Fruit fly (Drosophila melanogaster) whole organism, embryonic: Measurements from ENCODE around the gene HisCl1.

Experiments
- Abd-B ChIP-seq: fragments of 200-800 bp; sonication (Bioruptor generic); optimal IDR thresholded peaks from 2 replicates; lab custom pipeline; 2018; ENCODE audit warnings: missing biosample characterization, mild to moderate bottlenecking, missing genetic modification characterization, moderate library complexity
- Ada2b ChIP-seq: fragments of 200-800 bp; sonication (Bioruptor generic); IDR thresholded peaks from 2 replicates; pipeline ENCODE4 v1.3.6; 2022; ENCODE audit warnings: missing biosample characterization, missing genetic modification characterization
- CG11398 ChIP-seq: fragments of 200-800 bp; sonication (Bioruptor generic); optimal IDR thresholded peaks from 2 replicates; lab custom pipeline; 2016; ENCODE audit warnings: missing biosample characterization, missing genetic modification characterization
- CG12071 ChIP-seq: fragments of 200-800 bp; sonication (Bioruptor generic); optimal IDR thresholded peaks from 3 replicates; lab custom pipeline; 2018; ENCODE audit warnings: missing biosample characterization, mild to moderate bottlenecking, missing genetic modification characterization
- CG12391 ChIP-seq: fragments of 200-800 bp; sonication (Bioruptor generic); optimal IDR thresholded peaks from 3 replicates; lab custom pipeline; 2018; ENCODE audit warnings: missing biosample characterization, mild to moderate bottlenecking, missing genetic modification characterization, moderate library complexity
- CG13296 ChIP-seq: fragments of 200-800 bp; sonication (Bioruptor generic); optimal IDR thresholded peaks from 3 replicates; lab custom pipeline; 2018; ENCODE audit warnings: missing biosample characterization, mild to moderate bottlenecking, missing genetic modification characterization
- CG14860 ChIP-seq: fragments of 200-800 bp; sonication (Bioruptor generic); IDR thresholded peaks from 3 replicates; pipeline ENCODE4 v1.3.6; 2022; ENCODE audit warnings: missing biosample characterization, missing genetic modification characterization; ENCODE audit not compliant: partially characterized antibody
- CG14965 ChIP-seq: fragments of 200-800 bp; sonication (Bioruptor generic); optimal IDR thresholded peaks from 2 replicates; lab custom pipeline; 2016; ENCODE audit warnings: missing biosample characterization, missing genetic modification characterization, borderline replicate concordance
- CG15601 ChIP-seq: fragments of 200-800 bp; sonication (Bioruptor generic); optimal IDR thresholded peaks from 3 replicates; lab custom pipeline; 2019; ENCODE audit warnings: missing biosample characterization, mild to moderate bottlenecking, missing genetic modification characterization, moderate library complexity
- CG16813 ChIP-seq: fragments of 200-800 bp; sonication (Bioruptor generic); IDR thresholded peaks from 3 replicates; pipeline ENCODE4 v1.3.6; 2022; ENCODE audit warnings: missing biosample characterization, missing genetic modification characterization; ENCODE audit not compliant: partially characterized antibody
- CG17359 ChIP-seq: fragments of 200-800 bp; sonication (Bioruptor generic); optimal IDR thresholded peaks from 3 replicates; lab custom pipeline; 2018; ENCODE audit warnings: missing biosample characterization, mild to moderate bottlenecking, missing genetic modification characterization, moderate library complexity
- CG1832 ChIP-seq: fragments of 200-800 bp; sonication (Bioruptor generic); optimal IDR thresholded peaks from 2 replicates; lab custom pipeline; 2017; ENCODE audit warnings: missing biosample characterization, mild to moderate bottlenecking, missing genetic modification characterization, inconsistent platforms
- CG18599 ChIP-seq: fragments of 200-800 bp; sonication (Bioruptor generic); optimal IDR thresholded peaks from 3 replicates; lab custom pipeline; 2017; ENCODE audit warnings: missing biosample characterization, missing genetic modification characterization, mild to moderate bottlenecking, moderate library complexity, missing genetic modification reagents
- CG18619 ChIP-seq: fragments of 200-800 bp; sonication (Bioruptor generic); optimal IDR thresholded peaks from 3 replicates; lab custom pipeline; 2017; ENCODE audit warnings: missing biosample characterization, mild to moderate bottlenecking, missing genetic modification characterization
- CG18764 ChIP-seq: fragments of 200-800 bp; sonication (Bioruptor generic); optimal IDR thresholded peaks from 3 replicates; lab custom pipeline; 2016; ENCODE audit warnings: missing biosample characterization, missing genetic modification characterization
- CG32767 ChIP-seq: fragments of 200-800 bp; sonication (Bioruptor generic); IDR thresholded peaks from 2 replicates; pipeline ENCODE4 v1.3.6; 2022; ENCODE audit warnings: missing biosample characterization, missing genetic modification characterization
- CG6765 ChIP-seq: fragments of 200-800 bp; sonication (Bioruptor generic); optimal IDR thresholded peaks from 3 replicates; lab custom pipeline; 2017; ENCODE audit warnings: missing biosample characterization, mild to moderate bottlenecking, missing genetic modification characterization
- CG7928 ChIP-seq: fragments of 200-800 bp; sonication (Bioruptor generic); optimal IDR thresholded peaks from 2 replicates; lab custom pipeline; 2017; ENCODE audit warnings: missing biosample characterization, mild to moderate bottlenecking, missing genetic modification characterization
- CG9437 ChIP-seq: fragments of 200-800 bp; sonication (Bioruptor generic); optimal IDR thresholded peaks from 2 replicates; lab custom pipeline; 2018; ENCODE audit warnings: missing biosample characterization, mild to moderate bottlenecking, missing genetic modification characterization
- Drgx ChIP-seq: fragments of 200-800 bp; sonication (Bioruptor generic); IDR thresholded peaks from 2 replicates; pipeline ENCODE4 v1.3.6; 2022; ENCODE audit warnings: missing biosample characterization, missing genetic modification characterization
- E2f1 ChIP-seq: fragments of 200-800 bp; sonication (Bioruptor generic); IDR thresholded peaks from 2 replicates; pipeline ENCODE4 v1.3.6; 2022; ENCODE audit warnings: missing biosample characterization, missing genetic modification characterization
- Fer1 ChIP-seq: fragments of 200-800 bp; sonication (Bioruptor generic); optimal IDR thresholded peaks from 2 replicates; lab custom pipeline; 2017; ENCODE audit warnings: missing biosample characterization, mild to moderate bottlenecking, missing genetic modification characterization
- Fer2 ChIP-seq: fragments of 200-800 bp; sonication (Bioruptor generic); optimal IDR thresholded peaks from 2 replicates; lab custom pipeline; 2018; ENCODE audit warnings: missing biosample characterization, mild to moderate bottlenecking, missing genetic modification characterization, moderate library complexity
- Fer3 ChIP-seq: fragments of 200-800 bp; sonication (Bioruptor generic); optimal IDR thresholded peaks from 2 replicates; lab custom pipeline; 2018; ENCODE audit warnings: missing biosample characterization, mild to moderate bottlenecking, missing genetic modification characterization, moderate library complexity
- Hsf ChIP-seq: fragments of 200-800 bp; sonication (Bioruptor generic); optimal IDR thresholded peaks from 3 replicates; lab custom pipeline; 2016; ENCODE audit warnings: missing biosample characterization, missing genetic modification characterization
- Meics ChIP-seq: fragments of 200-800 bp; sonication (Bioruptor generic); optimal IDR thresholded peaks from 2 replicates; lab custom pipeline; 2017; ENCODE audit warnings: missing biosample characterization, mild to moderate bottlenecking, missing genetic modification characterization
- NC2α ChIP-seq: fragments of 200-800 bp; sonication (Bioruptor generic); optimal IDR thresholded peaks from 2 replicates; lab custom pipeline; 2016; ENCODE audit warnings: missing biosample characterization, missing genetic modification characterization
- NC2β ChIP-seq: fragments of 200-800 bp; sonication (Bioruptor generic); optimal IDR thresholded peaks from 2 replicates; lab custom pipeline; 2016; ENCODE audit warnings: missing biosample characterization, missing genetic modification characterization
- Nf-YC ChIP-seq: fragments of 200-800 bp; optimal IDR thresholded peaks from 3 replicates; lab custom pipeline; 2019; ENCODE audit warnings: missing biosample characterization, mild to moderate bottlenecking, missing genetic modification characterization, moderate library complexity
- Optix ChIP-seq: fragments of 200-800 bp; sonication (Bioruptor generic); IDR thresholded peaks from 3 replicates; pipeline ENCODE4 v1.3.6; 2022; ENCODE audit warnings: missing biosample characterization, missing genetic modification characterization
- Ptx1 ChIP-seq: fragments of 200-800 bp; sonication (Bioruptor generic); IDR thresholded peaks from 2 replicates; pipeline ENCODE4 v1.3.6; 2022; ENCODE audit warnings: missing biosample characterization, missing genetic modification characterization
- dati ChIP-seq: fragments of 200-800 bp; sonication (Bioruptor generic); IDR thresholded peaks from 2 replicates; pipeline ENCODE4 v1.3.6; 2022; ENCODE audit warnings: missing biosample characterization, missing genetic modification characterization
- dimm ChIP-seq: fragments of 200-800 bp; sonication (Bioruptor generic); IDR thresholded peaks from 2 replicates; pipeline ENCODE4 v1.3.6; 2022; ENCODE audit warnings: missing biosample characterization, missing genetic modification characterization
- dmrt11E ChIP-seq: fragments of 200-800 bp; sonication (Bioruptor generic); optimal IDR thresholded peaks from 3 replicates; lab custom pipeline; 2018; ENCODE audit warnings: missing biosample characterization, mild to moderate bottlenecking, missing genetic modification characterization, moderate library complexity
- dmrt99B ChIP-seq: fragments of 200-800 bp; sonication (Bioruptor generic); optimal IDR thresholded peaks from 2 replicates; lab custom pipeline; 2018; ENCODE audit warnings: missing biosample characterization, mild to moderate bottlenecking, missing genetic modification characterization, moderate library complexity
- dysf ChIP-seq: fragments of 200-800 bp; sonication (Bioruptor generic); IDR thresholded peaks from 3 replicates; pipeline ENCODE4 v1.3.6; 2022; ENCODE audit warnings: missing biosample characterization, missing genetic modification characterization
- emc ChIP-seq: fragments of 200-800 bp; sonication (Bioruptor generic); optimal IDR thresholded peaks from 2 replicates; lab custom pipeline; 2016; ENCODE audit warnings: missing biosample characterization, missing genetic modification characterization
- ewg ChIP-seq: fragments of 200-800 bp; sonication (Bioruptor generic); optimal IDR thresholded peaks from 3 replicates; lab custom pipeline; 2017; ENCODE audit warnings: mild to moderate bottlenecking, missing biosample characterization, missing genetic modification reagents, missing genetic modification characterization
- gsb ChIP-seq: fragments of 200-800 bp; sonication (Bioruptor generic); IDR thresholded peaks from 2 replicates; pipeline ENCODE4 v1.3.6; 2022; ENCODE audit warnings: missing biosample characterization, missing genetic modification characterization
- jumu ChIP-seq: fragments of 200-800 bp; sonication (Bioruptor generic); optimal IDR thresholded peaks from 3 replicates; lab custom pipeline; 2016; ENCODE audit warnings: missing biosample characterization, missing genetic modification characterization
- p53 ChIP-seq: fragments of 200-800 bp; sonication (Bioruptor generic); optimal IDR thresholded peaks from 2 replicates; lab custom pipeline; 2016; ENCODE audit warnings: missing biosample characterization, missing genetic modification characterization
- phol ChIP-seq: fragments of 200-800 bp; sonication (Bioruptor generic); optimal IDR thresholded peaks from 3 replicates; lab custom pipeline; 2018; ENCODE audit warnings: missing biosample characterization, mild to moderate bottlenecking, missing genetic modification characterization, moderate library complexity
- run ChIP-seq: fragments of 200-800 bp; sonication (Bioruptor generic); optimal IDR thresholded peaks from 3 replicates; lab custom pipeline; 2018; ENCODE audit warnings: missing biosample characterization, mild to moderate bottlenecking, missing genetic modification characterization
- scrt ChIP-seq: fragments of 200-800 bp; sonication (Bioruptor generic); optimal IDR thresholded peaks from 2 replicates; lab custom pipeline; 2018; ENCODE audit warnings: missing biosample characterization, mild to moderate bottlenecking, missing genetic modification characterization, moderate library complexity
- sd ChIP-seq: fragments of 200-800 bp; sonication (Bioruptor generic); optimal IDR thresholded peaks from 3 replicates; lab custom pipeline; 2018; ENCODE audit warnings: missing biosample characterization, mild to moderate bottlenecking, missing genetic modification characterization, moderate library complexity
- seq ChIP-seq: fragments of 200-800 bp; sonication (Bioruptor generic); IDR thresholded peaks from 2 replicates; pipeline ENCODE4 v1.3.6; 2022; ENCODE audit warnings: missing biosample characterization, missing genetic modification characterization
- sim ChIP-seq: fragments of 200-800 bp; sonication (Bioruptor generic); IDR thresholded peaks from 2 replicates; pipeline ENCODE4 v1.3.6; 2022; ENCODE audit warnings: missing biosample characterization, missing genetic modification characterization
- usp ChIP-seq: fragments of >200 bp; optimal IDR thresholded peaks from 2 replicates; lab custom pipeline; 2017; ENCODE audit warnings: missing biosample characterization, missing genetic modification characterization
- wek ChIP-seq: fragments of 200-800 bp; sonication (Bioruptor generic); optimal IDR thresholded peaks from 3 replicates; lab custom pipeline; 2018; ENCODE audit warnings: missing biosample characterization, mild to moderate bottlenecking, missing genetic modification characterization, moderate library complexity
- zfh1 ChIP-seq: fragments of 200-800 bp; sonication (Bioruptor generic); IDR thresholded peaks from 3 replicates; pipeline ENCODE4 v1.3.6; 2022; ENCODE audit warnings: missing biosample characterization, missing genetic modification characterization

The HisCl1 gene

dm6 chr3R:11806753-11807152, 19.8 kb downstream of the HisCl1 start (continued):
- TF ChIP-seq CG18764 (GFP tag; lab: Kevin White, UChicago) (no peak), Hsf (GFP tag; lab: Kevin White, UChicago) (peak; percentile 20), run (tag; lab: Kevin White, UChicago) (no peak), dmrt11E (tag; lab: Kevin White, UChicago) (peak; percentile 14), Fer3 (tag; lab: Kevin White, UChicago) (peak; percentile 28), Meics (GFP tag; lab: Kevin White, UChicago) (peak; percentile 10), CG1832 (GFP tag; lab: Kevin White, UChicago) (no peak), dysf (GFP tag; lab: Robert Waterston, UW) (peak; percentile 61; the same call in 2 of the 3 replicates), CG17359 (peak; percentile 27), Ada2b (peak; percentile 62), emc (no peak), CG6765 (GFP tag; lab: Kevin White, UChicago) (no peak), CG13296 (GFP tag; lab: Kevin White, UChicago) (no peak), CG14965 (GFP tag; lab: Kevin White, UChicago) (no peak), dmrt99B (tag; lab: Kevin White, UChicago) (peak; percentile 54), dimm (GFP tag; lab: Robert Waterston, UW) (no peak), Optix (0 out of 3 replicates have a peak, but pooled peaks have one; percentile 16), dati (GFP tag; lab: Robert Waterston, UW) (0 out of 2 replicates have a peak, but pooled peaks have one; percentile 44), Nf-YC (tag; lab: Kevin White, UChicago) (no peak), ewg (peak; percentile 17), CG18619 (GFP tag; lab: Kevin White, UChicago) (peak; percentile 4), NC2β (GFP tag; lab: Kevin White, UChicago) (no peak), sim (GFP tag; lab: Robert Waterston, UW) (no peak), CG15601 (tag; lab: Kevin White, UChicago) (no peak), CG7928 (GFP tag; lab: Kevin White, UChicago) (peak; percentile 7), scrt (GFP tag; lab: Kevin White, UChicago) (no peak), CG16813 (GFP tag; lab: Robert Waterston, UW) (peak; percentile 40; the same call in 2 of the 3 replicates), CG18599 (peak; percentile 30), NC2α (GFP tag; lab: Kevin White, UChicago) (no peak), seq (GFP tag; lab: Robert Waterston, UW) (no peak), CG11398 (GFP tag; lab: Kevin White, UChicago) (no peak), CG32767 (GFP tag; lab: Robert Waterston, UW) (no peak), Drgx (peak; percentile 24; the same call in 1 of the 2 replicates), CG14860 (GFP tag; lab: Robert Waterston, UW) (0 out of 3 replicates have a peak, but pooled peaks have one; percentile 26), Fer1 (GFP tag; lab: Kevin White, UChicago) (peak; percentile 20), Fer2 (tag; lab: Kevin White, UChicago) (no peak), usp (GFP tag; lab: Kevin White, UChicago) (no peak), wek (no peak), CG9437 (GFP tag; lab: Kevin White, UChicago) (peak; percentile 9), zfh1 (GFP tag; lab: Robert Waterston, UW) (0 out of 3 replicates have a peak, but pooled peaks have one; percentile 22), CG12391 (tag; lab: Kevin White, UChicago) (peak; percentile 20), sd (no peak), gsb (GFP tag; lab: Robert Waterston, UW) (no peak), jumu (GFP tag; lab: Kevin White, UChicago) (peak; percentile 15), E2f1 (GFP tag; lab: Robert Waterston, UW) (0 out of 2 replicates have a peak, but pooled peaks have one; percentile 42), Ptx1 (GFP tag; lab: Robert Waterston, UW) (peak; percentile 50; the same call in 1 of the 2 replicates), p53 (no peak), CG12071 (GFP tag; lab: Kevin White, UChicago) (no peak), phol (peak; percentile 44), Abd-B (GFP tag; lab: Kevin White, UChicago) (no peak)
